Fruit fly (Drosophila melanogaster): ENCODE data around the gene HP1D3csd.
A peak's percentile ranks its signal among the peaks of the same experiment; 100 is the strongest.

The HP1D3csd gene

dm6 chrX:19224580-19225303 is 34.7 kb downstream of the HP1D3csd start (continued):
- TF ChIP-seq OdsH (GFP tag; optimal IDR thresholded peaks at IDR 0.05) = peak; percentile 54
- peak; percentile 74 for TF ChIP-seq CG6808 (GFP tag; optimal IDR thresholded peaks at IDR 0.05)
- TF ChIP-seq Hr4 (GFP tag; optimal IDR thresholded peaks at IDR 0.05) = peak; percentile 37
- no peak for TF ChIP-seq CG7368 (GFP tag; optimal IDR thresholded peaks at IDR 0.05)
- TF ChIP-seq CG6854 (GFP tag; optimal IDR thresholded peaks at IDR 0.05) = no peak
- peak; percentile 33 for TF ChIP-seq Lpt (GFP tag; optimal IDR thresholded peaks at IDR 0.05)
- TF ChIP-seq Blimp-1 (GFP tag; optimal IDR thresholded peaks at IDR 0.05) = no peak
- peak; percentile 89 for TF ChIP-seq Eip78C (GFP tag)
- peak in 1 of 2 experiments; percentile 79 for TF ChIP-seq salr (GFP tag; optimal IDR thresholded peaks at IDR 0.05)
- no peak for TF ChIP-seq cyc (GFP tag; optimal IDR thresholded peaks at IDR 0.05)
- TF ChIP-seq ss (GFP tag; optimal IDR thresholded peaks at IDR 0.05) = peak in 1 of 2 experiments; percentile 70
- TF ChIP-seq CG6276 (GFP tag; optimal IDR thresholded peaks at IDR 0.05) = peak; percentile 62

dm6 chrX:19225304-19225640 is 35.3 kb downstream of the HP1D3csd start:
- TF ChIP-seq Met (GFP tag; optimal IDR thresholded peaks at IDR 0.05) (no peak), CG6163 (GFP tag; IDR thresholded peaks at IDR 0.05) (0 out of 3 replicates have a peak, but pooled peaks have one; percentile 36), CG3032 (tag; optimal IDR thresholded peaks at IDR 0.05) (peak; percentile 11), CG15336 (GFP tag; IDR thresholded peaks at IDR 0.05) (no peak), CG6808 (GFP tag; optimal IDR thresholded peaks at IDR 0.05) (no peak), Lpt (GFP tag; optimal IDR thresholded peaks at IDR 0.05) (no peak), CG8632 (GFP tag; optimal IDR thresholded peaks at IDR 0.05) (peak; percentile 3), Hr38 (GFP tag; optimal IDR thresholded peaks at IDR 0.05) (no peak), ss (GFP tag; optimal IDR thresholded peaks at IDR 0.05) (peak in 1 of 2 experiments; percentile 57), Blimp-1 (GFP tag; optimal IDR thresholded peaks at IDR 0.05) (no peak), net (GFP tag; optimal IDR thresholded peaks at IDR 0.05) (no peak), CG8119 (GFP tag; IDR thresholded peaks at IDR 0.05) (0 out of 3 replicates have a peak, but pooled peaks have one; percentile 4), CG16779 (tag; optimal IDR thresholded peaks at IDR 0.05) (no peak), spab (GFP tag; optimal IDR thresholded peaks at IDR 0.05) (peak; percentile 28), dsx (GFP tag; optimal IDR thresholded peaks at IDR 0.05; ENCODE audit: poor library complexity, severe bottlenecking) (no peak), CG1621 (tag; optimal IDR thresholded peaks at IDR 0.05) (peak; percentile 63), svp (GFP tag) (peak; percentile 62)

- TF ChIP-seq Sox102F (GFP tag; optimal IDR thresholded peaks at IDR 0.05) (peak; percentile 70), CG15336 (GFP tag; IDR thresholded peaks at IDR 0.05) (peak; percentile 74), CG9139 (GFP tag; optimal IDR thresholded peaks at IDR 0.05) (no peak), CG3032 (tag; optimal IDR thresholded peaks at IDR 0.05) (peak; percentile 54), CG8319 (GFP tag; optimal IDR thresholded peaks at IDR 0.05) (peak; percentile 52), dac (GFP tag; optimal IDR thresholded peaks at IDR 0.05) (peak; percentile 67), CG6276 (GFP tag; optimal IDR thresholded peaks at IDR 0.05) (peak; percentile 67), CG4318 (GFP tag; optimal IDR thresholded peaks at IDR 0.05) (peak; percentile 75), CG10631 (GFP tag; optimal IDR thresholded peaks at IDR 0.05) (peak; percentile 70), Hr4 (GFP tag; optimal IDR thresholded peaks at IDR 0.05) (peak; percentile 65), cyc (GFP tag; optimal IDR thresholded peaks at IDR 0.05) (peak; percentile 64), CG11762 (GFP tag; optimal IDR thresholded peaks at IDR 0.05; ENCODE audit: insufficient read depth) (peak; percentile 65), salr (GFP tag; optimal IDR thresholded peaks at IDR 0.05) (peak in 1 of 2 experiments; percentile 66), vri (GFP tag; optimal IDR thresholded peaks at IDR 0.05) (no peak), CG32006 (GFP tag; optimal IDR thresholded peaks at IDR 0.05) (peak; percentile 90), Ets96B (tag; optimal IDR thresholded peaks at IDR 0.05) (peak; percentile 49), Sox15 (GFP tag; optimal IDR thresholded peaks at IDR 0.05) (peak; percentile 44), Hr38 (GFP tag; optimal IDR thresholded peaks at IDR 0.05) (no peak), CG6808 (GFP tag; optimal IDR thresholded peaks at IDR 0.05) (peak; percentile 46), CG11902 (GFP tag; optimal IDR thresholded peaks at IDR 0.05) (peak; percentile 55), Eip75B (GFP tag; optimal IDR thresholded peaks at IDR 0.05) (peak; percentile 67), acj6 (GFP tag; optimal IDR thresholded peaks at IDR 0.05) (peak; percentile 70), pdm3 (GFP tag; optimal IDR thresholded peaks at IDR 0.05) (peak; percentile 72), fd59A (GFP tag; optimal IDR thresholded peaks at IDR 0.05) (peak; percentile 57), dsx (GFP tag; optimal IDR thresholded peaks at IDR 0.05; ENCODE audit: poor library complexity, severe bottlenecking) (peak; percentile 19), fd85E (GFP tag; optimal IDR thresholded peaks at IDR 0.05) (peak; percentile 16), topi (GFP tag; optimal IDR thresholded peaks at IDR 0.05) (peak; percentile 75), Met (GFP tag; optimal IDR thresholded peaks at IDR 0.05) (peak; percentile 72), CG16779 (tag; optimal IDR thresholded peaks at IDR 0.05) (no peak), CG6792 (GFP tag; optimal IDR thresholded peaks at IDR 0.05) (peak; percentile 74), CG8119 (GFP tag; IDR thresholded peaks at IDR 0.05) (peak; percentile 76)
Measured at dm6 chrX:19229855-19230433, 39.9 kb downstream of the HP1D3csd start.

Measured in whole organism, prepupa.